Fruit fly (Drosophila melanogaster): Measurements from ENCODE around the gene GATAd.

Gene GATAd

DNA sequence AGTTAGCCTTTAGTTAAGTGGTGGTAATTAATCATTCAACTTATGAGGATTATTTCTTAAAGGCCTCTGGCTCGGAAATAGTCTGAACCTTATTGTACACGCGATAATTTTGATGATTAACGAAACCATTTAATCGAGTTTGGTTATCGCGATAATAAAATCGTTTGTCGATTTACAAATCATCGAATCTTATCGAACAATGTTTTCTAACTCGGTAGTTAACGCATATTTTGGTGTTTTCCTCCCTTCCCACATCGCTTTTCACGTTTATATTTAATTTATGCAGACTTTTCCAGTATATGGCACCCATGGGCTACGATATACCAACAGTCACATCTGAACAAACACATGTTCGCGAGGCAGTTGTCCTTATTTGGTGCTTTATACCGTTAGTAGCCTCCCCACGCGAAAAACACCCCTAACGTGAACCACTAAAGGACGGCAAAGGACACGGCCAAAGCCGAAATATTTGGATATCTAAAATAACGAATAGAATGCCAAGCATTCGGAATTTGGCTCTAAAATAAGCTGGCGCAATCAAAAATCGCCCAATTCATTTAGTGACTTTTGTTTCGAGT lies 10.6 kb downstream of the GATAd start, which contains the start of gene Frmd5 (continued):
- TF ChIP-seq CkIIα-i1 (GFP tag; IDR thresholded peaks at IDR 0.05) (no peak), CG5180 (GFP tag; optimal IDR thresholded peaks at IDR 0.05) (no peak), CG31365 (tag; optimal IDR thresholded peaks at IDR 0.05) (no peak), Sin3A (optimal IDR thresholded peaks at IDR 0.05) (no peak), emc (GFP tag; optimal IDR thresholded peaks at IDR 0.05) (no peak), CG4282 (GFP tag; optimal IDR thresholded peaks at IDR 0.05) (no peak), CG12659 (GFP tag; optimal IDR thresholded peaks at IDR 0.05) (no peak), CG10321 (GFP tag; IDR thresholded peaks at IDR 0.05) (no peak), YL-1 (GFP tag; optimal IDR thresholded peaks at IDR 0.05) (no peak), CG30431 (GFP tag; optimal IDR thresholded peaks at IDR 0.05) (no peak), sd (tag; optimal IDR thresholded peaks at IDR 0.05) (no peak), ac (GFP tag; optimal IDR thresholded peaks at IDR 0.05) (no peak), CG13287 (GFP tag; IDR thresholded peaks at IDR 0.05; ENCODE audit: partially characterized antibody) (peak; percentile 62), HLHmδ (GFP tag; optimal IDR thresholded peaks at IDR 0.05) (no peak), Opbp (GFP tag; IDR thresholded peaks at IDR 0.05; ENCODE audit: partially characterized antibody) (peak; percentile 67; the same call in 2 of the 3 replicates), ems (GFP tag; optimal IDR thresholded peaks at IDR 0.05) (no peak), cato (GFP tag; optimal IDR thresholded peaks at IDR 0.05; ENCODE audit: borderline replicate concordance) (no peak), run (tag; optimal IDR thresholded peaks at IDR 0.05) (no peak), Dp (GFP tag; optimal IDR thresholded peaks at IDR 0.05) (no peak), hth (optimal IDR thresholded peaks at IDR 0.05) (no peak), CG6791 (GFP tag; IDR thresholded peaks at IDR 0.05; ENCODE audit: partially characterized antibody) (peak; percentile 55; the same call in 2 of the 3 replicates), da (GFP tag; optimal IDR thresholded peaks at IDR 0.05) (no peak), E2f1 (GFP tag; IDR thresholded peaks at IDR 0.05) (no peak), NFAT (GFP tag; IDR thresholded peaks at IDR 0.05) (no peak), Gsc (GFP tag; IDR thresholded peaks at IDR 0.05) (no peak), shn (GFP tag; optimal IDR thresholded peaks at IDR 0.05) (no peak), pzg (GFP tag; optimal IDR thresholded peaks at IDR 0.05) (peak; percentile 22), slp2 (GFP tag; optimal IDR thresholded peaks at IDR 0.05) (no peak), fu2 (GFP tag; optimal IDR thresholded peaks at IDR 0.05) (no peak), CG5953 (GFP tag; IDR thresholded peaks at IDR 0.05) (no peak), CG31224 (GFP tag; IDR thresholded peaks at IDR 0.05) (no peak), CG14860 (GFP tag; IDR thresholded peaks at IDR 0.05; ENCODE audit: partially characterized antibody) (peak; percentile 65), Six4 (GFP tag; optimal IDR thresholded peaks at IDR 0.05) (no peak), Antp (GFP tag; optimal IDR thresholded peaks at IDR 0.05) (no peak), Dip3 (GFP tag; optimal IDR thresholded peaks at IDR 0.05) (no peak), CG8944 (GFP tag; optimal IDR thresholded peaks at IDR 0.05) (no peak), Trl (optimal IDR thresholded peaks at IDR 0.05) (no peak), Trl (GFP tag; optimal IDR thresholded peaks at IDR 0.05) (no peak), CG12942 (GFP tag; optimal IDR thresholded peaks at IDR 0.05) (no peak), CG34376 (GFP tag; optimal IDR thresholded peaks at IDR 0.05) (no peak), dysf (GFP tag; IDR thresholded peaks at IDR 0.05) (no peak), tll (GFP tag; optimal IDR thresholded peaks at IDR 0.05) (no peak), CG6854 (GFP tag; optimal IDR thresholded peaks at IDR 0.05) (no peak), Doc3 (GFP tag; IDR thresholded peaks at IDR 0.05; ENCODE audit: partially characterized antibody) (no peak), Sox102F (GFP tag; optimal IDR thresholded peaks at IDR 0.05) (no peak), CG9609 (GFP tag; optimal IDR thresholded peaks at IDR 0.05) (no peak), Nf-YB (GFP tag; optimal IDR thresholded peaks at IDR 0.05) (no peak), gce (GFP tag; IDR thresholded peaks at IDR 0.05) (no peak), vfl (GFP tag; optimal IDR thresholded peaks at IDR 0.05) (no peak), CG9727 (GFP tag; optimal IDR thresholded peaks at IDR 0.05) (no peak), vvl (GFP tag; IDR thresholded peaks at IDR 0.05) (no peak), Hr3 (GFP tag; optimal IDR thresholded peaks at IDR 0.05) (no peak)

Measured in whole organism, embryonic.